Fruit fly (Drosophila melanogaster) whole organism, prepupa: ENCODE data around the gene Cp7Fc.
A peak's percentile ranks its signal among the peaks of the same experiment; 100 is the strongest.

Experiments
- Blimp-1 ChIP-seq: fragments of 200-800 bp; sonication (Bioruptor generic); optimal IDR thresholded peaks from 3 replicates; lab custom pipeline; 2017; ENCODE audit warnings: missing biosample characterization, missing genetic modification characterization, mild to moderate bottlenecking, moderate library complexity, missing genetic modification reagents
- CG10631 ChIP-seq: fragments of 200-800 bp; sonication (Bioruptor generic); optimal IDR thresholded peaks from 2 replicates; lab custom pipeline; 2016; ENCODE audit warnings: missing biosample characterization, missing genetic modification characterization
- CG10669 ChIP-seq: fragments of 200-800 bp; sonication (Bioruptor generic); optimal IDR thresholded peaks from 3 replicates; lab custom pipeline; 2018; ENCODE audit warnings: missing biosample characterization, mild to moderate bottlenecking, missing genetic modification characterization, moderate library complexity
- CG11294 ChIP-seq: fragments of 200-800 bp; sonication (Bioruptor generic); IDR thresholded peaks from 2 replicates; pipeline ENCODE4 v1.3.6; 2022; ENCODE audit warnings: missing biosample characterization, missing genetic modification characterization
- CG11902 ChIP-seq: fragments of 200-800 bp; sonication (Bioruptor generic); optimal IDR thresholded peaks from 3 replicates; lab custom pipeline; 2016; ENCODE audit warnings: missing biosample characterization, missing genetic modification characterization
- CG15336 ChIP-seq: fragments of 200-800 bp; sonication (Bioruptor generic); IDR thresholded peaks from 2 replicates; pipeline ENCODE4 v1.3.6; 2022; ENCODE audit warnings: missing biosample characterization, missing genetic modification characterization
- CG1621 ChIP-seq: fragments of 200-800 bp; sonication (Bioruptor generic); optimal IDR thresholded peaks from 3 replicates; lab custom pipeline; 2018; ENCODE audit warnings: missing biosample characterization, mild to moderate bottlenecking, missing genetic modification characterization
- CG16779 ChIP-seq: fragments of 200-800 bp; sonication (Bioruptor generic); optimal IDR thresholded peaks from 3 replicates; lab custom pipeline; 2017; ENCODE audit warnings: missing biosample characterization, mild to moderate bottlenecking, missing genetic modification characterization
- CG3032 ChIP-seq: fragments of 200-800 bp; optimal IDR thresholded peaks from 2 replicates; lab custom pipeline; 2019; ENCODE audit warnings: missing biosample characterization, mild to moderate bottlenecking, missing genetic modification characterization, moderate library complexity
- CG31627 ChIP-seq: fragments of 200-800 bp; sonication (Bioruptor generic); optimal IDR thresholded peaks from 3 replicates; lab custom pipeline; 2016; ENCODE audit warnings: missing biosample characterization, missing genetic modification characterization
- CG32006 ChIP-seq: fragments of 200-800 bp; sonication (Bioruptor generic); optimal IDR thresholded peaks from 3 replicates; lab custom pipeline; 2017; ENCODE audit warnings: missing biosample characterization, mild to moderate bottlenecking, missing genetic modification characterization
- CG34406 ChIP-seq: fragments of 200-800 bp; sonication (Bioruptor generic); optimal IDR thresholded peaks from 3 replicates; lab custom pipeline; 2016; ENCODE audit warnings: missing biosample characterization, missing genetic modification characterization
- CG6163 ChIP-seq: fragments of 200-800 bp; sonication (Bioruptor generic); IDR thresholded peaks from 3 replicates; pipeline ENCODE4 v1.3.6; 2022; ENCODE audit warnings: missing biosample characterization, missing genetic modification characterization
- CG6276 ChIP-seq: fragments of 200-800 bp; sonication (Bioruptor generic); optimal IDR thresholded peaks from 2 replicates; lab custom pipeline; 2017; ENCODE audit warnings: missing biosample characterization, mild to moderate bottlenecking, missing genetic modification characterization
- CG6792 ChIP-seq: fragments of 200-800 bp; sonication (Bioruptor generic); optimal IDR thresholded peaks from 3 replicates; lab custom pipeline; 2016; ENCODE audit warnings: missing biosample characterization, missing genetic modification characterization
- CG8119 ChIP-seq: fragments of 200-800 bp; sonication (Bioruptor generic); IDR thresholded peaks from 3 replicates; pipeline ENCODE4 v1.3.6; 2022; ENCODE audit warnings: missing biosample characterization, missing genetic modification characterization
- CG8632 ChIP-seq: fragments of 200-800 bp; sonication (Bioruptor generic); optimal IDR thresholded peaks from 3 replicates; lab custom pipeline; 2016; ENCODE audit warnings: missing biosample characterization, missing genetic modification characterization
- CG9139 ChIP-seq: fragments of 200-800 bp; sonication (Bioruptor generic); optimal IDR thresholded peaks from 3 replicates; lab custom pipeline; 2017; ENCODE audit warnings: missing biosample characterization, mild to moderate bottlenecking, missing genetic modification characterization
- Eip78C ChIP-seq: fragments of 200-800 bp; sonication (Bioruptor generic); peaks from one replicate; lab custom pipeline; 2016; ENCODE audit warnings: missing biosample characterization, missing genetic modification characterization
- Ets21C ChIP-seq: fragments of 200-800 bp; sonication (Bioruptor generic); optimal IDR thresholded peaks from 3 replicates; lab custom pipeline; 2016; ENCODE audit warnings: missing biosample characterization, missing genetic modification characterization
- Ets96B ChIP-seq: fragments of 200-800 bp; optimal IDR thresholded peaks from 2 replicates; lab custom pipeline; 2019; ENCODE audit warnings: missing biosample characterization, mild to moderate bottlenecking, missing genetic modification characterization, moderate library complexity
- Gug ChIP-seq: fragments of 200-800 bp; sonication (Bioruptor generic); IDR thresholded peaks from 2 replicates; pipeline ENCODE4 v1.3.6; 2022; ENCODE audit warnings: missing biosample characterization, missing genetic modification characterization
- Hr38 ChIP-seq: sonication (Bioruptor generic); optimal IDR thresholded peaks from 2 replicates; lab custom pipeline; 2016; ENCODE audit warnings: missing biosample characterization, missing genetic modification characterization
- Hr39 ChIP-seq: fragments of 200-800 bp; sonication (Bioruptor generic); optimal IDR thresholded peaks from 2 replicates; lab custom pipeline; 2016; ENCODE audit warnings: missing biosample characterization, missing genetic modification characterization
- Hr4 ChIP-seq: fragments of 200-800 bp; sonication (Bioruptor generic); optimal IDR thresholded peaks from 3 replicates; lab custom pipeline; 2016; ENCODE audit warnings: missing biosample characterization, missing genetic modification characterization
- Lpt ChIP-seq: fragments of 200-800 bp; sonication (Bioruptor generic); optimal IDR thresholded peaks from 3 replicates; lab custom pipeline; 2016; ENCODE audit warnings: missing biosample characterization, missing genetic modification characterization
- Sox102F ChIP-seq: fragments of 200-800 bp; sonication (Bioruptor generic); optimal IDR thresholded peaks from 2 replicates; lab custom pipeline; 2016; ENCODE audit warnings: missing biosample characterization, mild to moderate bottlenecking, missing genetic modification characterization
- Sox14 ChIP-seq: fragments of 200-800 bp; sonication (Bioruptor generic); optimal IDR thresholded peaks from 3 replicates; lab custom pipeline; 2016; ENCODE audit warnings: missing biosample characterization, missing genetic modification characterization
- achi ChIP-seq: fragments of 200-800 bp; sonication (Bioruptor generic); optimal IDR thresholded peaks from 3 replicates; lab custom pipeline; 2016; ENCODE audit warnings: missing biosample characterization, missing genetic modification characterization
- cyc ChIP-seq: fragments of 200-800 bp; sonication (Bioruptor generic); optimal IDR thresholded peaks from 3 replicates; lab custom pipeline; 2016; ENCODE audit warnings: missing biosample characterization, missing genetic modification characterization
- eg ChIP-seq: fragments of 200-800 bp; sonication (Bioruptor generic); IDR thresholded peaks from 3 replicates; pipeline ENCODE4 v1.3.6; 2022; ENCODE audit warnings: missing biosample characterization, missing genetic modification characterization
- esn ChIP-seq: fragments of 200-800 bp; sonication (Bioruptor generic); optimal IDR thresholded peaks from 2 replicates; lab custom pipeline; 2016; ENCODE audit warnings: missing biosample characterization, mild to moderate bottlenecking, missing genetic modification characterization, moderate library complexity
- fd59A ChIP-seq: fragments of 200-800 bp; sonication (Bioruptor generic); optimal IDR thresholded peaks from 2 replicates; lab custom pipeline; 2017; ENCODE audit warnings: missing biosample characterization, mild to moderate bottlenecking, missing genetic modification characterization, missing genetic modification reagents
- fd85E ChIP-seq: fragments of 200-800 bp; sonication (Bioruptor generic); optimal IDR thresholded peaks from 3 replicates; lab custom pipeline; 2016; ENCODE audit warnings: missing biosample characterization, missing genetic modification characterization
- lz ChIP-seq: fragments of 200-800 bp; sonication (Bioruptor generic); optimal IDR thresholded peaks from 3 replicates; lab custom pipeline; 2016; ENCODE audit warnings: missing biosample characterization, missing genetic modification characterization
- pdm3 ChIP-seq: fragments of 200-800 bp; sonication (Bioruptor generic); optimal IDR thresholded peaks from 3 replicates; lab custom pipeline; 2016; ENCODE audit warnings: missing biosample characterization, missing genetic modification characterization
- salr ChIP-seq, 2 experiments: fragments of 200-800 bp; sonication (Bioruptor generic); optimal IDR thresholded peaks; 3 replicates each; lab custom pipeline; 2016 to 2018; ENCODE audit warnings: missing biosample characterization in 2 of 2, missing genetic modification characterization in 2 of 2, mild to moderate bottlenecking in 1 of 2
- spab ChIP-seq: fragments of 200-800 bp; sonication (Bioruptor generic); optimal IDR thresholded peaks from 2 replicates; lab custom pipeline; 2017; ENCODE audit warnings: missing biosample characterization, mild to moderate bottlenecking, missing genetic modification characterization, missing genetic modification reagents
- ss ChIP-seq, 2 experiments: fragments of 200-800 bp; sonication (Bioruptor generic); optimal IDR thresholded peaks; 2 replicates in 1 of 2; 3 replicates in 1 of 2; lab custom pipeline; 2017 to 2018; ENCODE audit warnings: mild to moderate bottlenecking in 2 of 2, missing biosample characterization in 2 of 2, missing genetic modification characterization in 2 of 2, moderate library complexity in 1 of 2
- svp ChIP-seq: fragments of 200-800 bp; sonication (Bioruptor generic); peaks from one replicate; lab custom pipeline; 2016; ENCODE audit warnings: missing biosample characterization, missing genetic modification characterization
- vri ChIP-seq: fragments of 200-800 bp; sonication (Bioruptor generic); optimal IDR thresholded peaks from 3 replicates; lab custom pipeline; 2016; ENCODE audit warnings: missing biosample characterization, mild to moderate bottlenecking, missing genetic modification characterization

The Cp7Fc gene

DNA sequence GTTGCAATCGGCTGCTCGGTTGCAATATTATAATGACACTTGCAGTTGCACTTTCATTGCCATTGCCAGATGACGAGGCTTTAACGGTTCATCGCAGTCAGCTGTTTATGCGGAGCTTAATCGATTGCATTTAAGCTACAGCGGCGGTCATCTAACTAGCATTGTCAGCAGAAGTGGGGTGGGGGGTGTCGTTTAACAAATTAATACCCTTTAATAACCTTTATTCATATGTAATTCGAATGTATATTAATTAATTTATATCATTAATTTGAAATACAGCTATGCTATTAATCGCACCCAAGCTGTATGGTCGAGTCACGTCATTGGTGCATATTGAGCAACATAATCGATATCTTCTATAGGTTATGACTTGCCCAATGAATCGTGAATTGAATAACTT is 15.9 kb downstream of the Cp7Fc start (continued):
- TF ChIP-seq CG9139 (GFP tag; lab: Kevin White, UChicago) (peak; percentile 57), CG11902 (peak; percentile 68), CG11294 (GFP tag; lab: Robert Waterston, UW) (peak; percentile 84), Lpt (GFP tag; lab: Kevin White, UChicago) (peak; percentile 53), fd59A (GFP tag; lab: Kevin White, UChicago) (peak; percentile 62), Ets96B (peak; percentile 73), CG6276 (peak; percentile 73), esn (GFP tag; lab: Kevin White, UChicago) (peak; percentile 72), Hr4 (GFP tag; lab: Kevin White, UChicago) (peak; percentile 76), CG32006 (GFP tag; lab: Kevin White, UChicago) (peak; percentile 86), CG6792 (GFP tag; lab: Kevin White, UChicago) (peak; percentile 73), ss (GFP tag; optimal IDR thresholded peaks at IDR 0.05; lab: Kevin White, UChicago) (peak; percentile 52 to 71), CG6163 (GFP tag; lab: Robert Waterston, UW) (peak; percentile 93), cyc (GFP tag; lab: Kevin White, UChicago) (peak; percentile 74)

DNA sequence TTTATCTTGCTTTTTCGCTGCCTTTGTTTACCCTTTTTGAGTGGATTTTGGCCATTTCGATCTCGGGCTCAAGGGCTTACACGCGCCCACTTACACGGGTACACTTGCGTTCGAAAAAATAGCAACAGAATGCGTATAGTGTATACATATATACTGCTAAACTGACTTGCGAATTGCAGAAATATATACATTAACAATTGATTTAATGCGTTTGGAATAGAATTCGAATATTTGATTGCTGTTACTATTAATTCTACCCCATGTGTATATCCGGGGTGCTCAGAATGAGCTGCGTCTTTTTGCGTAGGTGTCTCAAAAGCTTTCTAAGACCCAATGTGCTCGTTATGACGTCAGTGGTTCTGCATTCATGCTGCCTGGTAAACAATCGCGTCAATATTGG is 16.6 kb downstream of the Cp7Fc start:
- TF ChIP-seq vri (no peak), lz (no peak), fd85E (GFP tag; lab: Kevin White, UChicago) (no peak), CG16779 (no peak), Sox102F (GFP tag; lab: Kevin White, UChicago) (peak; percentile 10), CG8119 (GFP tag; lab: Robert Waterston, UW) (no peak), CG34406 (GFP tag; lab: Kevin White, UChicago) (no peak), eg (GFP tag; lab: Robert Waterston, UW) (0 out of 3 replicates have a peak, but pooled peaks have one; percentile 30), svp (peak; percentile 65), pdm3 (GFP tag; lab: Kevin White, UChicago) (no peak), CG3032 (tag; lab: Kevin White, UChicago) (no peak), Gug (GFP tag; lab: Robert Waterston, UW) (no peak), CG8632 (GFP tag; lab: Kevin White, UChicago) (no peak), Hr38 (GFP tag; lab: Kevin White, UChicago) (no peak), Eip78C (peak; percentile 77), Ets21C (GFP tag; lab: Kevin White, UChicago) (no peak), salr (GFP tag; optimal IDR thresholded peaks at IDR 0.05; lab: Kevin White, UChicago) (no peak), CG6276 (no peak), Blimp-1 (GFP tag; lab: Kevin White, UChicago) (no peak), CG10631 (no peak), ss (GFP tag; optimal IDR thresholded peaks at IDR 0.05; lab: Kevin White, UChicago) (no peak), CG10669 (GFP tag; lab: Kevin White, UChicago) (no peak), Sox14 (GFP tag; lab: Kevin White, UChicago) (no peak), CG1621 (tag; lab: Kevin White, UChicago) (no peak), CG6163 (GFP tag; lab: Robert Waterston, UW) (0 out of 3 replicates have a peak, but pooled peaks have one; percentile 31), spab (GFP tag; lab: Kevin White, UChicago) (no peak), achi (GFP tag; lab: Kevin White, UChicago) (no peak), esn (GFP tag; lab: Kevin White, UChicago) (peak; percentile 1), Hr39 (GFP tag; lab: Kevin White, UChicago) (no peak), CG15336 (no peak), CG31627 (GFP tag; lab: Kevin White, UChicago) (no peak), fd59A (GFP tag; lab: Kevin White, UChicago) (no peak)
